Fruit fly (Drosophila melanogaster): Measurements from ENCODE around the gene CG34328.
A peak's percentile ranks its signal among the peaks of the same experiment; 100 is the strongest.

Gene CG34328

dm6 chrX:18366851-18367649 is 32.8 kb downstream of the CG34328 start (continued):
- TF ChIP-seq caup (GFP tag; optimal IDR thresholded peaks at IDR 0.05; ENCODE audit: severe bottlenecking) (peak; percentile 54), CG10274 (GFP tag; optimal IDR thresholded peaks at IDR 0.05) (peak; percentile 45), CG3163 (GFP tag; optimal IDR thresholded peaks at IDR 0.05) (no peak), Poxn (GFP tag; IDR thresholded peaks at IDR 0.05) (peak; percentile 69), stwl (tag; optimal IDR thresholded peaks at IDR 0.05) (no peak), so (GFP tag; IDR thresholded peaks at IDR 0.05) (peak; percentile 82; the same call in 2 of the 3 replicates), slbo (GFP tag; IDR thresholded peaks at IDR 0.05) (peak; percentile 88), CG4730 (GFP tag; IDR thresholded peaks at IDR 0.05) (peak; percentile 36; the same call in 1 of the 2 replicates), Lpt (GFP tag; optimal IDR thresholded peaks at IDR 0.05) (no peak), CoRest (tag; optimal IDR thresholded peaks at IDR 0.05) (peak; percentile 87), Jarid2 (GFP tag; optimal IDR thresholded peaks at IDR 0.05) (no peak), Doc2 (GFP tag; IDR thresholded peaks at IDR 0.05) (no peak), CG31441 (GFP tag; IDR thresholded peaks at IDR 0.05) (no peak), BEAF-32 (GFP tag; optimal IDR thresholded peaks at IDR 0.05) (no peak), CG34422 (GFP tag; IDR thresholded peaks at IDR 0.05) (peak; percentile 38), al (GFP tag; IDR thresholded peaks at IDR 0.05) (peak; percentile 77), CkIIα-i1 (GFP tag; IDR thresholded peaks at IDR 0.05) (no peak), stc (GFP tag; IDR thresholded peaks at IDR 0.05) (peak; percentile 71), CG4328 (GFP tag; optimal IDR thresholded peaks at IDR 0.05) (peak; percentile 84), Ada2b (GFP tag; IDR thresholded peaks at IDR 0.05) (peak; percentile 70), CG9817 (tag; optimal IDR thresholded peaks at IDR 0.05) (peak; percentile 91), CG9437 (GFP tag; optimal IDR thresholded peaks at IDR 0.05) (peak; percentile 47), CG17361 (GFP tag; IDR thresholded peaks at IDR 0.05) (peak; percentile 46; the same call in 2 of the 3 replicates), gsb-n (tag; optimal IDR thresholded peaks at IDR 0.05) (no peak), CG14441 (GFP tag; IDR thresholded peaks at IDR 0.05) (peak; percentile 71), MESR4 (GFP tag; optimal IDR thresholded peaks at IDR 0.05) (no peak), CG33213 (GFP tag; optimal IDR thresholded peaks at IDR 0.05) (no peak), ab (GFP tag; optimal IDR thresholded peaks at IDR 0.05) (no peak), Dbx (GFP tag; IDR thresholded peaks at IDR 0.05) (peak; percentile 78), CG17829 (tag; optimal IDR thresholded peaks at IDR 0.05) (peak; percentile 40), ase (GFP tag; IDR thresholded peaks at IDR 0.05) (no peak; the same call in 2 of the 3 replicates), emc (GFP tag; optimal IDR thresholded peaks at IDR 0.05) (no peak), Oaz (GFP tag; IDR thresholded peaks at IDR 0.05) (peak; percentile 43; the same call in 1 of the 2 replicates), lmd (GFP tag; IDR thresholded peaks at IDR 0.05) (peak; percentile 91), dan (GFP tag; IDR thresholded peaks at IDR 0.05) (no peak), Lim3 (GFP tag; IDR thresholded peaks at IDR 0.05) (no peak), CG8944 (GFP tag; optimal IDR thresholded peaks at IDR 0.05) (peak; percentile 27), vvl (GFP tag; IDR thresholded peaks at IDR 0.05) (peak; percentile 79), fd64A (GFP tag; optimal IDR thresholded peaks at IDR 0.05) (peak; percentile 35), Dek (tag; optimal IDR thresholded peaks at IDR 0.05) (peak; percentile 80), Tbp (GFP tag; optimal IDR thresholded peaks at IDR 0.05) (no peak), kay (GFP tag; optimal IDR thresholded peaks at IDR 0.05) (peak; percentile 75), CG10654 (GFP tag; optimal IDR thresholded peaks at IDR 0.05) (no peak), ttk (GFP tag; IDR thresholded peaks at IDR 0.05) (peak; percentile 69), sc (optimal IDR thresholded peaks at IDR 0.05) (no peak), sc (GFP tag; optimal IDR thresholded peaks at IDR 0.05) (peak; percentile 20), crc (GFP tag; optimal IDR thresholded peaks at IDR 0.05) (peak; percentile 33), CG16863 (GFP tag; optimal IDR thresholded peaks at IDR 0.05) (peak; percentile 44), Oli (tag; optimal IDR thresholded peaks at IDR 0.05) (peak; percentile 69), CG11085 (GFP tag; IDR thresholded peaks at IDR 0.05) (0 out of 2 replicates have a peak, but pooled peaks have one; percentile 56)

All from whole organism, embryonic.